Fruit fly (Drosophila melanogaster) whole organism, pupa: ENCODE results near the gene CycE.

ENCODE experiments used
- CG10348 ChIP-seq: fragments of 200-800 bp; sonication (Bioruptor generic); IDR thresholded peaks from 2 replicates; pipeline ENCODE4 v1.3.6; 2022; ENCODE audit warnings: missing biosample characterization, missing genetic modification characterization
- CG12605 ChIP-seq: fragments of 200-800 bp; sonication (Bioruptor generic); IDR thresholded peaks from 2 replicates; pipeline ENCODE4 v1.3.6; 2022; ENCODE audit warnings: missing biosample characterization, missing genetic modification characterization
- CG13204 ChIP-seq: fragments of 200-800 bp; sonication (Bioruptor generic); optimal IDR thresholded peaks from 2 replicates; lab custom pipeline; 2018; ENCODE audit warnings: missing biosample characterization, mild to moderate bottlenecking, missing genetic modification characterization, moderate library complexity
- CG14655 ChIP-seq: fragments of 200-800 bp; sonication (Bioruptor generic); optimal IDR thresholded peaks from 3 replicates; lab custom pipeline; 2017; ENCODE audit warnings: mild to moderate bottlenecking, missing biosample characterization, missing genetic modification reagents, missing genetic modification characterization
- CG15710 ChIP-seq: fragments of 200-800 bp; sonication (Bioruptor generic); optimal IDR thresholded peaks from 2 replicates; lab custom pipeline; 2018; ENCODE audit warnings: missing biosample characterization, mild to moderate bottlenecking, missing genetic modification characterization, moderate library complexity
- CG17806 ChIP-seq: fragments of 200-800 bp; sonication (Bioruptor generic); optimal IDR thresholded peaks from 2 replicates; lab custom pipeline; 2018; ENCODE audit warnings: missing biosample characterization, mild to moderate bottlenecking, missing genetic modification characterization, moderate library complexity
- CG32121 ChIP-seq: fragments of 200-800 bp; sonication (Bioruptor generic); IDR thresholded peaks from 2 replicates; pipeline ENCODE4 v1.3.6; 2022; ENCODE audit warnings: missing biosample characterization, missing genetic modification characterization
- CG34367 ChIP-seq: fragments of 200-800 bp; sonication (Bioruptor generic); optimal IDR thresholded peaks from 2 replicates; lab custom pipeline; 2018; ENCODE audit warnings: missing biosample characterization, mild to moderate bottlenecking, missing genetic modification characterization
- CG4496 ChIP-seq: fragments of 200-800 bp; sonication (Bioruptor generic); IDR thresholded peaks from 3 replicates; pipeline ENCODE4 v1.3.6; 2022; ENCODE audit warnings: missing biosample characterization, missing genetic modification characterization
- CG8159 ChIP-seq: fragments of 200-800 bp; sonication (Bioruptor generic); optimal IDR thresholded peaks from 3 replicates; lab custom pipeline; 2018; ENCODE audit warnings: missing biosample characterization, mild to moderate bottlenecking, missing genetic modification characterization, moderate library complexity
- CG8301 ChIP-seq: fragments of 200-800 bp; sonication (Bioruptor generic); optimal IDR thresholded peaks from 2 replicates; lab custom pipeline; 2018; ENCODE audit warnings: missing biosample characterization, mild to moderate bottlenecking, missing genetic modification characterization
- CG9948 ChIP-seq: fragments of 200-800 bp; sonication (Bioruptor generic); optimal IDR thresholded peaks from 2 replicates; lab custom pipeline; 2018; ENCODE audit warnings: missing biosample characterization, mild to moderate bottlenecking, missing genetic modification characterization, moderate library complexity
- D1 ChIP-seq: fragments of 200-800 bp; sonication (Bioruptor generic); optimal IDR thresholded peaks from 2 replicates; lab custom pipeline; 2018; ENCODE audit warnings: missing biosample characterization, mild to moderate bottlenecking, missing genetic modification characterization, moderate library complexity
- EcR ChIP-seq: fragments of 200-800 bp; sonication (Bioruptor generic); optimal IDR thresholded peaks from 3 replicates; lab custom pipeline; 2019; ENCODE audit warnings: missing biosample characterization, missing genetic modification characterization, mild to moderate bottlenecking, moderate library complexity, missing genetic modification reagents
- Ets98B ChIP-seq: fragments of 200-800 bp; sonication (Bioruptor generic); IDR thresholded peaks from 2 replicates; pipeline ENCODE4 v1.3.6; 2022; ENCODE audit warnings: missing biosample characterization, missing genetic modification characterization
- Pif1A ChIP-seq: fragments of 200-800 bp; sonication (Bioruptor generic); optimal IDR thresholded peaks from 3 replicates; lab custom pipeline; 2016; ENCODE audit warnings: missing biosample characterization, missing genetic modification characterization
- Pif1B ChIP-seq: fragments of 200-800 bp; sonication (Bioruptor generic); optimal IDR thresholded peaks from 3 replicates; lab custom pipeline; 2016; ENCODE audit warnings: missing biosample characterization, missing genetic modification characterization
- Snoo ChIP-seq: fragments of 200-800 bp; sonication (Bioruptor generic); optimal IDR thresholded peaks from 3 replicates; lab custom pipeline; 2017; ENCODE audit warnings: missing biosample characterization, mild to moderate bottlenecking, missing genetic modification characterization, inconsistent platforms
- fd96Ca ChIP-seq: fragments of 200-800 bp; sonication (Bioruptor generic); IDR thresholded peaks from 3 replicates; pipeline ENCODE4 v1.3.6; 2022; ENCODE audit warnings: missing biosample characterization, missing genetic modification characterization
- gl ChIP-seq: fragments of 200-800 bp; sonication (Bioruptor generic); optimal IDR thresholded peaks from 2 replicates; lab custom pipeline; 2018; ENCODE audit warnings: missing biosample characterization, mild to moderate bottlenecking, missing genetic modification characterization
- rn ChIP-seq: fragments of 200-800 bp; sonication (Bioruptor generic); IDR thresholded peaks from 2 replicates; pipeline ENCODE4 v1.3.6; 2022; ENCODE audit warnings: missing biosample characterization, missing genetic modification characterization

CycE gene

DNA sequence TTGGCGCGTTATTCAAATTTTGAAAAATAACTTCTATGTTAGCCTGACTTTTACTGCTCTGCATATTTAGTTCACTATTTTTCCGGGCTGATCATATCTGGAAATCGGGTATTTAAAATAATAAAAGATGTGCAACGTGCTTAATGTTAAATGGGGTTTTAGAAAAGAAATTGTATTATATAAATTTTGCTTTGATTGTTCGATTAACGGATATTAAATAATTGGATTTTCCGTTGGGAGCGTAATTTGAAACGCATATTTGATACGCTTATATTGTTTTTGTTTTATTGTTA, 257 bp upstream of the CycE start:
- TF ChIP-seq Pif1A (GFP tag; lab: Kevin White, UChicago) (no peak), CG8159 (no peak), CG8301 (tag; lab: Kevin White, UChicago) (no peak), CG34367 (tag; lab: Kevin White, UChicago) (no peak), Ets98B (GFP tag; lab: Robert Waterston, UW) (no peak), fd96Ca (GFP tag; lab: Robert Waterston, UW) (no peak), CG14655 (GFP tag; lab: Kevin White, UChicago) (no peak), D1 (tag; lab: Kevin White, UChicago) (no peak), CG4496 (GFP tag; lab: Robert Waterston, UW) (no peak), Snoo (tag; lab: Kevin White, UChicago) (no peak), CG15710 (tag; lab: Kevin White, UChicago) (no peak), CG13204 (GFP tag; lab: Kevin White, UChicago) (no peak), EcR (GFP tag; lab: Kevin White, UChicago) (no peak), CG32121 (no peak), CG17806 (tag; lab: Kevin White, UChicago) (no peak), gl (tag; lab: Kevin White, UChicago) (no peak), CG12605 (GFP tag; lab: Robert Waterston, UW) (no peak), CG9948 (no peak), Pif1B (GFP tag; lab: Kevin White, UChicago) (no peak), rn (no peak)

DNA sequence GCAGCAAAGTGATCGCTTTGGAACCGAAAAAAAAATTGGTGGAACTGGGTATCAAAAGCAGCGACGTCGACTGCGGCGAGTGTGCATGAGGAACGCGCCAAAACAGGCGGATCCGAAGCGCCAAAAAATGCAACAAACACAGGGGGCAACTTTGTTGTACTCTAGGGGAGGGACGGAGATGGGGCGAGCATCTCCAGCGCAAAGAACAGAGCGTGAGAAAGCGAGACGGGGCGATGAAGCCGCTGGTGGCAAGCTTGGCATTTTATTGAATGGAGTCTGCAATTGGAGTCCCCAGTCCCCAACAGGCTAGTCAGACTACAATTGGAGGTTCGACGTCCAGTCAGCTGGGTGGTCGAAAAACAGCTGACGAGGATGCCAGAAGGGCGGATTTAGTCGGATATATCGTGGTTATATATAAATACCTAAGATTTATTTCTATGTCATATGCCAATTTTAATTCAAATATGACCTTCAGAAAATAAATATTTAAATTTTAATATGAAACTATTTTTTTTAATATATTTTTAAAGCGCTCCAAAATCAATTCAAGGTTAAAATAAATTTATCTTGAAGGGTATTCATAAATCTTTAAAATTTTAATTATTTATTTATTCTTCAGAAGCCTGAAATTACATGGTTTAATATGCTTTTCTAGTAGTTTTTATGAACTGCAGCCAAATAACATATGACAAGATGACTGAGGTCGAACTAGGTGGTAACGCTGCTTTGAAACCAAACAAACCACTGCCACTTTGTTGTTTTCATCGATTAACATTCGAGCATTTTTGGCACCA, 1.2 kb downstream of the CycE start:
- peak; percentile 70; the same call in 1 of the 3 replicates for TF ChIP-seq CG4496 (GFP tag; lab: Robert Waterston, UW)
- peak; percentile 84 for TF ChIP-seq Snoo (tag; lab: Kevin White, UChicago)
- TF ChIP-seq CG10348 (GFP tag; lab: Robert Waterston, UW): no peak
- TF ChIP-seq CG15710 (tag; lab: Kevin White, UChicago): peak; percentile 89
- peak; percentile 76 for TF ChIP-seq CG8301 (tag; lab: Kevin White, UChicago)
- TF ChIP-seq CG9948: peak; percentile 89
- peak; percentile 62 for TF ChIP-seq Pif1B (GFP tag; lab: Kevin White, UChicago)
- peak; percentile 70 for TF ChIP-seq CG34367 (tag; lab: Kevin White, UChicago)
- no peak for TF ChIP-seq gl (tag; lab: Kevin White, UChicago)
- peak; percentile 78 for TF ChIP-seq CG17806 (tag; lab: Kevin White, UChicago)
- no peak for TF ChIP-seq Ets98B (GFP tag; lab: Robert Waterston, UW)
- TF ChIP-seq rn: 0 out of 2 replicates have a peak, but pooled peaks have one; percentile 37
- peak; percentile 35 for TF ChIP-seq CG13204 (GFP tag; lab: Kevin White, UChicago)
- no peak for TF ChIP-seq CG14655 (GFP tag; lab: Kevin White, UChicago)
- TF ChIP-seq CG8159: peak; percentile 93
- no peak for TF ChIP-seq EcR (GFP tag; lab: Kevin White, UChicago)
- peak; percentile 59 for TF ChIP-seq Pif1A (GFP tag; lab: Kevin White, UChicago)
- peak; percentile 64 for TF ChIP-seq CG32121
- TF ChIP-seq fd96Ca (GFP tag; lab: Robert Waterston, UW): no peak; the same call in 2 of the 3 replicates
- peak; percentile 86 for TF ChIP-seq D1 (tag; lab: Kevin White, UChicago)
- no peak for TF ChIP-seq CG12605 (GFP tag; lab: Robert Waterston, UW)

DNA sequence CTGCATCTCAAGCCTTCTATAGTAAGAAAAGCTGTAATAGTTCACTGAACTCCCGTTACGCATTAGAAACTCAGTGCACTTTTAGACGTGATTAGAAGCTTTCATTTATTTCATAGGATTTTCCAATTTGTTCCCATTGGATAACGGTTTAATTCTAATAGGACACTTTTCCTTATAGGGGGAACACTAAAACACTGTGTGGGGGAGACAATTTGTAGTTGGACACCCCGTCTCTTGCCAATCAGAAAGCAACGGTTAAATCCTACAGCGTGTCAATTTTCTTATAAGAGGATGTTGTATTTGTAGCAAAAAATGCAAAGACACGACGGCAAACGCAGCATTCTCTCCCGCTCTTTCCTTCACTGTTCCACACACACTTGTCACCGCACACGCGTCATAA, 2.0 kb downstream of the CycE start:
- no peak for TF ChIP-seq gl (tag; lab: Kevin White, UChicago)
- TF ChIP-seq CG34367 (tag; lab: Kevin White, UChicago): no peak
- no peak for TF ChIP-seq Pif1A (GFP tag; lab: Kevin White, UChicago)
- TF ChIP-seq CG15710 (tag; lab: Kevin White, UChicago): no peak
- TF ChIP-seq CG14655 (GFP tag; lab: Kevin White, UChicago): no peak
- TF ChIP-seq CG13204 (GFP tag; lab: Kevin White, UChicago): no peak
- TF ChIP-seq rn: no peak
- no peak for TF ChIP-seq CG9948
- TF ChIP-seq Snoo (tag; lab: Kevin White, UChicago): no peak
- no peak for TF ChIP-seq Ets98B (GFP tag; lab: Robert Waterston, UW)
- TF ChIP-seq CG4496 (GFP tag; lab: Robert Waterston, UW): no peak
- TF ChIP-seq CG17806 (tag; lab: Kevin White, UChicago): no peak
- TF ChIP-seq Pif1B (GFP tag; lab: Kevin White, UChicago): no peak
- TF ChIP-seq CG10348 (GFP tag; lab: Robert Waterston, UW): no peak
- TF ChIP-seq CG32121: no peak

DNA sequence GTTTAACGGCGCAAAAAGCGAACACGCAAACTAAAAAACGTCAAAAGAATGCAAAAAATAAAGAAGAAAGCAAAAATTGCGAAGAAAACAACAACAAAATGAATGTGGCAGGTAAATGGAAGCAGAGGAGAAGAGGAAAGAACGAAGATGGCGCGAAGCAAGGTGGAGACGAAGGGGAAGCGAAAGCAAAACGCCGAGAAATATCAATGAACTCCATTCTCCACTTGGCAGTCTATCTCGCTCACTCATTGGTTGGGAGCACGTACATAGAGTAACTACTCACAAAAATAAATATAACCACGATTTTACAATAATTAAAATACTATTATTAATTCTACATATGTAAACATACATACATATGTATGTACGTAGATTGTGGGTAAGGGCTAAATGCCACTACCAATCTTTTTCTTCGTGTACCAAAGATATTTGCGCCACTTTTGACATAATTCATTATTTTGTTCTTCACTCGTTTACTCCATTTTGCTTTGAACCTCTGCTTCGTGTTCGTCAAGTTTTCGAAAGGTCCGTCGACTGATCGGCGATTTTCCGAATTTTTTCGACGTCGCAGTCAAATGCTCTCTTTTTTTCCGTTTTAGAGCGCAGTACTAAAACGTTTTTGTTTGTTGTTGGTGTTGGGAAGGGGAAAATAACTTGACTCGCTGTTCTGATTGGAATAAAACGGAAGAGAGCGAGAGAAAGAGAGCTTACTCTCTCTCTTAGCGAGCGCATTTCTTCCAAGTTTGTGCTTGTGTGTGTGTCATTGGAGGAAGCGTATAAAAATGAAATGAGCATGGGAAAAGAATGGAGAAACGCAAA, 2.7 kb downstream of the CycE start:
- TF ChIP-seq CG4496 (GFP tag; lab: Robert Waterston, UW): 0 out of 3 replicates have a peak, but pooled peaks have one; percentile 18
- TF ChIP-seq Pif1A (GFP tag; lab: Kevin White, UChicago): no peak
- TF ChIP-seq CG13204 (GFP tag; lab: Kevin White, UChicago): peak; percentile 4
- no peak for TF ChIP-seq CG32121
- no peak for TF ChIP-seq CG8301 (tag; lab: Kevin White, UChicago)
- TF ChIP-seq CG8159: peak; percentile 13
- TF ChIP-seq EcR (GFP tag; lab: Kevin White, UChicago): peak; percentile 88
- no peak for TF ChIP-seq CG34367 (tag; lab: Kevin White, UChicago)
- no peak for TF ChIP-seq CG12605 (GFP tag; lab: Robert Waterston, UW)
- TF ChIP-seq CG9948: no peak
